Worm (Caenorhabditis elegans) whole organism, young adult: ENCODE measurements around the gene F22E5.22.
"Not testable (repeated sequence)": the region's sequence is repeated elsewhere in the genome, so short reads cannot be mapped to it uniquely, and the experiment has no call there.

Source experiments
- B0261.1 ChIP-seq: sonication (generic microtip); optimal IDR thresholded peaks from 2 replicates; lab custom pipeline; 2016; ENCODE audit warnings: mild to moderate bottlenecking, missing genetic modification characterization, moderate library complexity, missing compliant biosample characterization
- C06A6.2 ChIP-seq: fragments of 200-800 bp; sonication (Bioruptor generic); conservative IDR thresholded peaks from 2 replicates; pipeline ENCODE4 v1.3.6; 2022; ENCODE audit warnings: missing genetic modification characterization, missing compliant biosample characterization
- D2030.7 ChIP-seq: fragments of 200-800 bp; sonication (Bioruptor generic); IDR thresholded peaks from 2 replicates; pipeline ENCODE4 v1.3.6; 2022; ENCODE audit warnings: missing genetic modification reagents, missing genetic modification characterization, missing compliant biosample characterization
- F39B2.1 ChIP-seq: fragments of 200-800 bp; sonication (Bioruptor generic); IDR thresholded peaks from 2 replicates; pipeline ENCODE4 v1.3.6; 2022; ENCODE audit warnings: missing genetic modification reagents, missing genetic modification characterization, missing compliant biosample characterization
- Y53F4B.3 ChIP-seq: fragments of 200-800 bp; sonication (Bioruptor generic); IDR thresholded peaks from 2 replicates; pipeline ENCODE4 v1.3.6; 2022; ENCODE audit warnings: missing genetic modification reagents, missing genetic modification characterization, missing compliant biosample characterization
- attf-6 ChIP-seq: fragments of 200-800 bp; sonication (Bioruptor generic); IDR thresholded peaks from 2 replicates; pipeline ENCODE4 v1.3.6; 2022; ENCODE audit warnings: missing genetic modification reagents, missing genetic modification characterization, missing compliant biosample characterization
- cebp-1 ChIP-seq, 2 experiments: fragments of 200-800 bp in 1 of 2; sonication (Bioruptor generic) in 1 of 2; sonication (generic microtip) in 1 of 2; IDR thresholded peaks in 1 of 2; optimal IDR thresholded peaks in 1 of 2; 2 replicates each; pipeline versions ENCODE4 v1.3.6 to Lab custom; 2017 to 2022; ENCODE audit warnings: missing compliant biosample characterization in 2 of 2, missing genetic modification characterization in 2 of 2, mild to moderate bottlenecking in 1 of 2, missing genetic modification reagents in 1 of 2, moderate library complexity in 1 of 2
- ceh-27 ChIP-seq: fragments of 200-800 bp; sonication (Bioruptor generic); optimal IDR thresholded peaks from 2 replicates; lab custom pipeline; 2018; ENCODE audit warnings: mild to moderate bottlenecking, missing genetic modification characterization, moderate library complexity, missing compliant biosample characterization
- efl-1 ChIP-seq: fragments of 150-350 bp; optimal IDR thresholded peaks from 2 replicates; lab custom pipeline; 2014; ENCODE audit warnings: missing biosample characterization, missing genetic modification reagents, missing genetic modification characterization
- hlh-26 ChIP-seq: fragments of 200-800 bp; sonication (Bioruptor generic); conservative IDR thresholded peaks from 2 replicates; pipeline ENCODE4 v1.3.6; 2022; ENCODE audit warnings: missing genetic modification reagents, missing genetic modification characterization, missing compliant biosample characterization
- hsf-1 ChIP-seq: fragments of 200-800 bp; sonication (Bioruptor generic); IDR thresholded peaks from 2 replicates; pipeline ENCODE4 v1.3.6; 2022; ENCODE audit warnings: missing genetic modification reagents, missing genetic modification characterization, missing compliant biosample characterization
- let-526 ChIP-seq: fragments of 200-800 bp; sonication (Bioruptor generic); IDR thresholded peaks from 2 replicates; pipeline ENCODE4 v1.3.6; 2022; ENCODE audit warnings: missing genetic modification reagents, missing genetic modification characterization, missing compliant biosample characterization
- lir-1 ChIP-seq: fragments of 200-800 bp; sonication (Bioruptor generic); conservative IDR thresholded peaks from 2 replicates; pipeline ENCODE4 v1.3.6; 2022; ENCODE audit warnings: missing genetic modification reagents, missing genetic modification characterization, missing compliant biosample characterization
- madf-10 ChIP-seq: sonication (generic microtip); optimal IDR thresholded peaks from 2 replicates; lab custom pipeline; 2016; ENCODE audit warnings: mild to moderate bottlenecking, missing genetic modification characterization, missing compliant biosample characterization
- madf-3 ChIP-seq: fragments of 200-800 bp; sonication (Bioruptor generic); IDR thresholded peaks from 2 replicates; pipeline ENCODE4 v1.3.6; 2022; ENCODE audit warnings: missing genetic modification reagents, missing genetic modification characterization, missing compliant biosample characterization
- nhr-80 ChIP-seq: sonication (generic microtip); optimal IDR thresholded peaks from 2 replicates; lab custom pipeline; 2016; ENCODE audit warnings: missing genetic modification characterization, missing compliant biosample characterization
- pha-4 ChIP-seq: fragments of 150-350 bp; sonication (generic microtip); optimal IDR thresholded peaks from 2 replicates; lab custom pipeline; 2014; ENCODE audit warnings: missing biosample characterization, missing genetic modification reagents, missing genetic modification characterization
- rcor-1 ChIP-seq: fragments of 200-800 bp; sonication (Bioruptor generic); IDR thresholded peaks from 2 replicates; pipeline ENCODE4 v1.3.6; 2022; ENCODE audit warnings: missing genetic modification reagents, missing genetic modification characterization, missing compliant biosample characterization
- rpc-1 ChIP-seq, 2 experiments: fragments of 150-350 bp in 1 of 2; sonication (generic microtip) in 1 of 2; optimal IDR thresholded peaks; 2 replicates each; lab custom pipeline; 2014 to 2018; ENCODE audit warnings: missing biosample characterization in 1 of 2, missing genetic modification characterization in 1 of 2, missing genetic modification reagents in 1 of 2, missing genotype in 1 of 2
- sdz-38 ChIP-seq: sonication (generic microtip); optimal IDR thresholded peaks from 2 replicates; lab custom pipeline; 2016; ENCODE audit warnings: missing genotype, missing genetic modification characterization, missing compliant biosample characterization
- sea-2 ChIP-seq: fragments of 200-800 bp; sonication (Bioruptor generic); IDR thresholded peaks from 2 replicates; pipeline ENCODE4 v1.3.6; 2022; ENCODE audit warnings: missing genetic modification characterization, missing compliant biosample characterization
- snpc-1.3 ChIP-seq: sonication (generic microtip); optimal IDR thresholded peaks from 2 replicates; lab custom pipeline; 2017; ENCODE audit warnings: missing genetic modification characterization, mild to moderate bottlenecking, missing compliant biosample characterization, antibody characterized with exemption, moderate library complexity, missing genotype, missing genetic modification reagents; ENCODE audit not compliant: insufficient read depth
- snpc-3.4 ChIP-seq: sonication (generic microtip); optimal IDR thresholded peaks from 2 replicates; lab custom pipeline; 2017; ENCODE audit warnings: missing genetic modification characterization, mild to moderate bottlenecking, missing compliant biosample characterization, antibody characterized with exemption, moderate library complexity, missing genotype, missing genetic modification reagents
- snpc-4 ChIP-seq, 5 experiments: fragments of 150-350 bp in 1 of 5; sonication (generic microtip) in 4 of 5; optimal IDR thresholded peaks; 2 replicates each; lab custom pipeline; 2014 to 2018; ENCODE audit warnings: missing genetic modification characterization in 5 of 5, missing biosample characterization in 3 of 5, antibody characterized with exemption in 2 of 5, mild to moderate bottlenecking in 2 of 5, missing compliant biosample characterization in 2 of 5, missing genotype in 2 of 5, moderate library complexity in 2 of 5, missing genetic modification reagents in 1 of 5
- tbp1 ChIP-seq: fragments of 200-800 bp; sonication (Bioruptor generic); optimal IDR thresholded peaks from 2 replicates; lab custom pipeline; 2018; ENCODE audit warnings: mild to moderate bottlenecking, missing genetic modification characterization, missing compliant biosample characterization
- tbx-9 ChIP-seq: sonication (generic microtip); optimal IDR thresholded peaks from 2 replicates; lab custom pipeline; 2016; ENCODE audit warnings: borderline replicate concordance, missing genetic modification characterization, inconsistent platforms, missing compliant biosample characterization
- zfh-2 ChIP-seq: fragments of 200-800 bp; sonication (Bioruptor generic); conservative IDR thresholded peaks from 2 replicates; pipeline ENCODE4 v1.3.6; 2022; ENCODE audit warnings: missing genetic modification reagents, missing genetic modification characterization, missing compliant biosample characterization
- zim-3 ChIP-seq: sonication (generic microtip); optimal IDR thresholded peaks from 2 replicates; lab custom pipeline; 2017; ENCODE audit warnings: mild to moderate bottlenecking, missing genetic modification characterization, moderate library complexity, missing compliant biosample characterization
- ztf-22 ChIP-seq: fragments of 200-800 bp; sonication (Bioruptor generic); optimal IDR thresholded peaks from 2 replicates; lab custom pipeline; 2018; ENCODE audit warnings: mild to moderate bottlenecking, missing genetic modification characterization, moderate library complexity, missing compliant biosample characterization
- ztf-6 ChIP-seq: fragments of 200-800 bp; sonication (Bioruptor generic); IDR thresholded peaks from 2 replicates; pipeline ENCODE4 v1.3.6; 2022; ENCODE audit warnings: missing genetic modification reagents, missing genetic modification characterization, missing compliant biosample characterization

The F22E5.22 gene

DNA sequence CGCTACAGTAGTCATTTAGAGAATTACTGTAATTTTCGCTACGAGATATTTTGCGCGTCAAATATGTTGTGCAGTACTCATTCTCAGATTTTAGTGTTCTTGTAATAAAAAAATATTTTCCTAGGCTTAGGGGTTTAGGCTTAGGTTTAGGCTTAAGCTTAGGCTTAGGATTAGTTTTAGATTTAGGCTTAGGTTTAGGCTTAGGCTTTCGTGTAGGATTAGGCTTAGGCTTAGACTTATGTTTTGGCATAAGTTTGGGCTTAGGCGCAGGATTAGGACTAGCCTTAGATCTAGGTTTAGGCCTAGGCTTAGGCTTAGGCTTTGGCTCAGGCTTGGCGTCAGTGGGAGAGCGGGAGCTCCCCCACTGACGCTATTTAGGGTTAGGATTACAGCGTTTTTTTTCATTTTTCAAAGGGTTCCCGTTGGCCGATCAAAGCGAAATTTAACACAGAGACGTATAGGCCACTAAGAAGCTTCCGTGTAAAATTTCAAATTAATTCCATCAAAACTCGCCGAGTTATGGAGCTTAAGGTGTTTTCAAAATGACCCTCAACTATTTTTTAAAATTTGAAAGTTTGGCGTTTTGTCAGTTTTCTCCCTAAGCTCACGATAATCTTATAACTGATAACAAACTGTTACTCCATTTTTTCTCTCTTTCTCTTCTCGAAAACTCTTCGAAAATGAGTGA lies 26.2 kb upstream of the F22E5.22 start, which contains the start of gene F22E5.8:
TSS of gene F22E5.8 (plus strand) at position 638 of the 688 bp plus-strand sequence.
- not testable (repeated sequence) for TF ChIP-seq cebp-1 (GFP tag; IDR thresholded peaks at IDR 0.05; lab: Robert Waterston, UW); cebp-1 (tag; optimal IDR thresholded peaks at IDR 0.05; lab: Kevin White, UChicago); B0261.1 (tag; lab: Kevin White, UChicago); attf-6

DNA sequence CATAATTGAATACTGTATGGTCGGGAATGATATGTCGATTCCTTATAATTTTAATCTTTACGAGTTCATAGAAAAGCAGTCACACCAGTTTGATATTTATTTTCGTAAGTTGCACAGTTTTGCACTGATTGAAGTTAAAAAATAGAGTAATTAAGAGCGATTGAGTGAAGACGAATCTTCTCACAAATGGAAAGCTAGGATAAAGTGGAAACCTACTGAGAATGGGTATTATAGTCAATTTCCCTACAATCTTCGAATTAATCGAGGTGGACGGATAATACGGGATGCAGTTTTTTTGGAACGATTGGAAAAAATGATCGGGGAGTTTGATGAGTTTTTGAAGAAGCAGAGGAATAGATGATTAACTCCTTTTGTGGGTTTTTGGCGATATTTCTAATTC lies 24.7 kb upstream of the F22E5.22 start, which contains the start of gene F22E5.23:
TSS of gene F22E5.23 (plus strand) at position 301 of the 400 bp plus-strand sequence.
- TF ChIP-seq efl-1 (GFP tag; lab: Kevin White, UChicago) = no peak
- TF ChIP-seq ztf-22 (GFP tag; lab: Kevin White, UChicago) = no peak
- TF ChIP-seq nhr-80 (tag; lab: Kevin White, UChicago) = no peak
- TF ChIP-seq zim-3 (tag; lab: Kevin White, UChicago) = no peak
- no peak for TF ChIP-seq snpc-1.3
- no peak for TF ChIP-seq rcor-1 (GFP tag; lab: Robert Waterston, UW)
- no peak for TF ChIP-seq rpc-1 (optimal IDR thresholded peaks at IDR 0.05; lab: Kevin White, UChicago)
- TF ChIP-seq rpc-1 (tag; optimal IDR thresholded peaks at IDR 0.05; lab: Kevin White, UChicago) = no peak
- no peak for TF ChIP-seq sea-2 (GFP tag; lab: Robert Waterston, UW)
- TF ChIP-seq sdz-38 (tag; lab: Kevin White, UChicago) = no peak
- no peak for TF ChIP-seq F39B2.1 (GFP tag; lab: Robert Waterston, UW)
- TF ChIP-seq tbp1 = no peak
- TF ChIP-seq madf-3 (GFP tag; lab: Robert Waterston, UW) = no peak
- no peak for TF ChIP-seq B0261.1 (tag; lab: Kevin White, UChicago)

ce11 chrII:2641777-2642176 lies 23.9 kb upstream of the F22E5.22 start, which contains the start of gene F22E5.7:
Gene F22E5.7 (plus strand): TSS chrII:2642077.
- TF ChIP-seq pha-4 (tag; lab: Kevin White, UChicago) (no peak), lir-1 (no peak)

ce11 chrII:2644498-2644897 lies 21.2 kb upstream of the F22E5.22 start, which contains the start of gene F22E5.11:
Gene F22E5.11 (minus strand): TSS chrII:2644598.
- no peak for TF ChIP-seq let-526 (GFP tag; lab: Robert Waterston, UW)
- no peak for TF ChIP-seq hsf-1 (GFP tag; lab: Robert Waterston, UW)
- no peak for TF ChIP-seq snpc-1.3
- no peak for TF ChIP-seq hlh-26
- TF ChIP-seq madf-10 (tag; lab: Kevin White, UChicago) = no peak
- TF ChIP-seq B0261.1 (tag; lab: Kevin White, UChicago) = no peak
- no peak for TF ChIP-seq snpc-4 (GFP tag; optimal IDR thresholded peaks at IDR 0.05; lab: Kevin White, UChicago)
- no peak for TF ChIP-seq snpc-4 (tag; optimal IDR thresholded peaks at IDR 0.05; lab: Kevin White, UChicago)
- no peak for TF ChIP-seq ztf-6
- no peak for TF ChIP-seq tbx-9 (tag; lab: Kevin White, UChicago)
- no peak for TF ChIP-seq sdz-38 (tag; lab: Kevin White, UChicago)
- no peak for TF ChIP-seq snpc-3.4
- no peak for TF ChIP-seq C06A6.2
- TF ChIP-seq zfh-2 (GFP tag; lab: Robert Waterston, UW) = no peak
- no peak for TF ChIP-seq ceh-27 (GFP tag; lab: Kevin White, UChicago)

- TF ChIP-seq tbp1; Y53F4B.3; D2030.7 (GFP tag; lab: Robert Waterston, UW): not testable (repeated sequence)
Observed at ce11 chrII:2646756-2647155, 18.9 kb upstream of the F22E5.22 start, which contains the start of gene F22E5.12. Gene F22E5.12 (minus strand): TSS chrII:2646856.
